Fruit fly (Drosophila melanogaster) whole organism, pupa: ENCODE measurements around the gene CG12539.

Source experiments
- CG10348 ChIP-seq: fragments of 200-800 bp; sonication (Bioruptor generic); IDR thresholded peaks from 2 replicates; pipeline ENCODE4 v1.3.6; 2022; ENCODE audit warnings: missing biosample characterization, missing genetic modification characterization
- CG12605 ChIP-seq: fragments of 200-800 bp; sonication (Bioruptor generic); IDR thresholded peaks from 2 replicates; pipeline ENCODE4 v1.3.6; 2022; ENCODE audit warnings: missing biosample characterization, missing genetic modification characterization
- CG14655 ChIP-seq: fragments of 200-800 bp; sonication (Bioruptor generic); optimal IDR thresholded peaks from 3 replicates; lab custom pipeline; 2017; ENCODE audit warnings: mild to moderate bottlenecking, missing biosample characterization, missing genetic modification reagents, missing genetic modification characterization
- CG15710 ChIP-seq: fragments of 200-800 bp; sonication (Bioruptor generic); optimal IDR thresholded peaks from 2 replicates; lab custom pipeline; 2018; ENCODE audit warnings: missing biosample characterization, mild to moderate bottlenecking, missing genetic modification characterization, moderate library complexity
- CG17806 ChIP-seq: fragments of 200-800 bp; sonication (Bioruptor generic); optimal IDR thresholded peaks from 2 replicates; lab custom pipeline; 2018; ENCODE audit warnings: missing biosample characterization, mild to moderate bottlenecking, missing genetic modification characterization, moderate library complexity
- CG34367 ChIP-seq: fragments of 200-800 bp; sonication (Bioruptor generic); optimal IDR thresholded peaks from 2 replicates; lab custom pipeline; 2018; ENCODE audit warnings: missing biosample characterization, mild to moderate bottlenecking, missing genetic modification characterization
- CG4496 ChIP-seq: fragments of 200-800 bp; sonication (Bioruptor generic); IDR thresholded peaks from 3 replicates; pipeline ENCODE4 v1.3.6; 2022; ENCODE audit warnings: missing biosample characterization, missing genetic modification characterization
- CG8301 ChIP-seq: fragments of 200-800 bp; sonication (Bioruptor generic); optimal IDR thresholded peaks from 2 replicates; lab custom pipeline; 2018; ENCODE audit warnings: missing biosample characterization, mild to moderate bottlenecking, missing genetic modification characterization
- D1 ChIP-seq: fragments of 200-800 bp; sonication (Bioruptor generic); optimal IDR thresholded peaks from 2 replicates; lab custom pipeline; 2018; ENCODE audit warnings: missing biosample characterization, mild to moderate bottlenecking, missing genetic modification characterization, moderate library complexity
- Pif1A ChIP-seq: fragments of 200-800 bp; sonication (Bioruptor generic); optimal IDR thresholded peaks from 3 replicates; lab custom pipeline; 2016; ENCODE audit warnings: missing biosample characterization, missing genetic modification characterization
- Pif1B ChIP-seq: fragments of 200-800 bp; sonication (Bioruptor generic); optimal IDR thresholded peaks from 3 replicates; lab custom pipeline; 2016; ENCODE audit warnings: missing biosample characterization, missing genetic modification characterization
- Snoo ChIP-seq: fragments of 200-800 bp; sonication (Bioruptor generic); optimal IDR thresholded peaks from 3 replicates; lab custom pipeline; 2017; ENCODE audit warnings: missing biosample characterization, mild to moderate bottlenecking, missing genetic modification characterization, inconsistent platforms
- fd96Ca ChIP-seq: fragments of 200-800 bp; sonication (Bioruptor generic); IDR thresholded peaks from 3 replicates; pipeline ENCODE4 v1.3.6; 2022; ENCODE audit warnings: missing biosample characterization, missing genetic modification characterization
- rn ChIP-seq: fragments of 200-800 bp; sonication (Bioruptor generic); IDR thresholded peaks from 2 replicates; pipeline ENCODE4 v1.3.6; 2022; ENCODE audit warnings: missing biosample characterization, missing genetic modification characterization

dm6 chrX:14857883-14858282 is 13.3 kb upstream of the CG12539 start:
- no peak for TF ChIP-seq CG10348 (GFP tag; lab: Robert Waterston, UW)
- no peak for TF ChIP-seq rn (GFP tag; lab: Robert Waterston, UW)
- no peak for TF ChIP-seq CG15710 (tag; lab: Kevin White, UChicago)
- peak; percentile 61; the same call in 2 of the 3 replicates for TF ChIP-seq CG4496
- no peak for TF ChIP-seq CG12605 (GFP tag; lab: Robert Waterston, UW)
- TF ChIP-seq Pif1A, result no peak
- TF ChIP-seq D1, result no peak
- TF ChIP-seq CG34367 (tag; lab: Kevin White, UChicago), result no peak
- no peak for TF ChIP-seq Pif1B (GFP tag; lab: Kevin White, UChicago)
- TF ChIP-seq Snoo (tag; lab: Kevin White, UChicago), result no peak
- no peak for TF ChIP-seq CG17806 (tag; lab: Kevin White, UChicago)
- no peak for TF ChIP-seq CG14655 (GFP tag; lab: Kevin White, UChicago)
- TF ChIP-seq fd96Ca (GFP tag; lab: Robert Waterston, UW), result peak; percentile 46; the same call in 1 of the 3 replicates
- no peak for TF ChIP-seq CG8301 (tag; lab: Kevin White, UChicago)
